Worm (Caenorhabditis elegans) whole organism, early embryonic: ENCODE measurements around the gene R02C2.7.

ENCODE experiments used
- B0310.2 ChIP-seq: sonication (generic microtip); optimal IDR thresholded peaks from 2 replicates; lab custom pipeline; 2016; ENCODE audit warnings: mild to moderate bottlenecking, missing genetic modification characterization, missing compliant biosample characterization
- F13C5.2 ChIP-seq: sonication (generic microtip); optimal IDR thresholded peaks from 2 replicates; lab custom pipeline; 2017; ENCODE audit warnings: mild to moderate bottlenecking, missing genetic modification characterization, inconsistent platforms, missing compliant biosample characterization
- aly-1 ChIP-seq: sonication (generic microtip); optimal IDR thresholded peaks from 2 replicates; lab custom pipeline; 2016; ENCODE audit warnings: missing genetic modification characterization, missing compliant biosample characterization
- ama-1 ChIP-seq: fragments of 150-350 bp; optimal IDR thresholded peaks from 2 replicates; lab custom pipeline; 2014
- ceh-13 ChIP-seq: fragments of 200-800 bp; sonication (Bioruptor generic); optimal IDR thresholded peaks from 2 replicates; lab custom pipeline; 2018; ENCODE audit warnings: mild to moderate bottlenecking, missing genetic modification characterization, missing compliant biosample characterization
- ceh-36 ChIP-seq: sonication (generic microtip); optimal IDR thresholded peaks from 2 replicates; lab custom pipeline; 2016; ENCODE audit warnings: missing genetic modification characterization, inconsistent platforms, missing compliant biosample characterization
- ets-7 ChIP-seq: sonication (generic microtip); optimal IDR thresholded peaks from 2 replicates; lab custom pipeline; 2016; ENCODE audit warnings: missing genotype, missing genetic modification characterization, missing compliant biosample characterization
- flt-1 ChIP-seq: fragments of 200-800 bp; sonication (Bioruptor generic); IDR thresholded peaks from 2 replicates; pipeline ENCODE4 v1.3.6; 2022; ENCODE audit warnings: missing genetic modification characterization, missing compliant biosample characterization
- hmbx-1 ChIP-seq: sonication (generic microtip); optimal IDR thresholded peaks from 2 replicates; lab custom pipeline; 2016; ENCODE audit warnings: mild to moderate bottlenecking, missing genetic modification characterization, missing compliant biosample characterization
- hmg-4 ChIP-seq: fragments of 200-800 bp; sonication (Bioruptor generic); optimal IDR thresholded peaks from 2 replicates; lab custom pipeline; 2018; ENCODE audit warnings: mild to moderate bottlenecking, missing genetic modification characterization, missing compliant biosample characterization
- hnd-1 ChIP-seq: sonication (generic microtip); optimal IDR thresholded peaks from 2 replicates; lab custom pipeline; 2016; ENCODE audit warnings: missing genetic modification characterization, missing compliant biosample characterization
- pes-1 ChIP-seq: fragments of 200-800 bp; sonication (Bioruptor generic); IDR thresholded peaks from 2 replicates; pipeline ENCODE4 v1.3.6; 2022; ENCODE audit warnings: missing genetic modification reagents, missing genetic modification characterization, missing compliant biosample characterization
- scrt-1 ChIP-seq: fragments of 200-800 bp; sonication (Bioruptor generic); IDR thresholded peaks from 2 replicates; pipeline ENCODE4 v1.3.6; 2022; ENCODE audit warnings: missing genetic modification characterization, missing compliant biosample characterization
- sea-1 ChIP-seq: fragments of 200-800 bp; sonication (Bioruptor generic); conservative IDR thresholded peaks from 2 replicates; pipeline ENCODE4 v1.3.6; 2022; ENCODE audit warnings: missing genetic modification characterization, missing compliant biosample characterization
- tbx-11 ChIP-seq: fragments of 200-800 bp; sonication (Bioruptor generic); IDR thresholded peaks from 2 replicates; pipeline ENCODE4 v1.3.6; 2022; ENCODE audit warnings: missing genetic modification characterization, missing compliant biosample characterization
- tbx-37 ChIP-seq: fragments of 200-800 bp; sonication (Bioruptor generic); conservative IDR thresholded peaks from 2 replicates; pipeline ENCODE4 v1.3.6; 2022; ENCODE audit warnings: missing genetic modification reagents, missing genetic modification characterization, missing compliant biosample characterization
- tra-4 ChIP-seq: sonication (generic microtip); optimal IDR thresholded peaks from 2 replicates; lab custom pipeline; 2017; ENCODE audit warnings: missing genetic modification characterization, missing compliant biosample characterization

Gene R02C2.7

DNA sequence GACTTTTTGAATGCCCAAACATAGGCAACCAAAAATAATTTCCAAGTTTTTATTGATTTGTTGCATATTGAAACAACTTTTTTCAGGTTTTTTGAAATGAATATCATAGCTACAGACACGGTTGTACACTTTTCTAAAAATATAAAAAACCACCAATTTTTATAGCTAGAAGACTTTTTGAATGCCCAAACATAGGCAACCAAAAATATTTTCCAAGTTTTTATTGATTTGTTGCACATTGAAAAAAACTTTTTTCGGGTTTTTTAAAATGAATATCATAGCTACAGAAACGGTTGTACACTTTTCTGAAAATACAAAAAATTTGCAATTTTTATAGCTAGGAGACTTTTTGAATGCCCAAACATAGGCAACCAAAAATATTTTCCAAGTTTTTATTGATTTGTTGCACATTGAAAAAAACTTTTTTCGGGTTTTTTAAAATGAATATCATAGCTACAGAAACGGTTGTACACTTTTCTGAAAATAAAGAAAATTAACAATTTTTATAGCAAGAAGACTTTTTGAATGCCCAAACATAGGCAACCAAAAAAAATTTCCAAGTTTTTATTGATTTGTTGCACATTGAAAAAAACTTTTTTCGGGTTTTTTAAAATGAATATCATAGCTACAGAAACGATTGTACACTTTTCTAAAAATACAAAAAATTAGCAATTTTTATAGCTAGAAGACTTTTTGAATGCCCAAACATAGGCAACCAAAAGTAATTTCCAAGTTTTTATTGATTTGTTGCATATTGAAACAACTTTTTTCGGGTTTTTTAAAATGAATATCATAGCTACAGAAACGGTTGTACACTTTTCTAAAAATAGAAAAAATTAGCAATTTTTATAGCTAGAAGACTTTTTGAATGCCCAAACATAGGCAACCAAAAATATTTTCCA lies 22.9 kb upstream of the R02C2.7 start:
- TF ChIP-seq tra-4 (peak; percentile 28), hnd-1 (tag; lab: Kevin White, UChicago) (peak; percentile 24)

DNA sequence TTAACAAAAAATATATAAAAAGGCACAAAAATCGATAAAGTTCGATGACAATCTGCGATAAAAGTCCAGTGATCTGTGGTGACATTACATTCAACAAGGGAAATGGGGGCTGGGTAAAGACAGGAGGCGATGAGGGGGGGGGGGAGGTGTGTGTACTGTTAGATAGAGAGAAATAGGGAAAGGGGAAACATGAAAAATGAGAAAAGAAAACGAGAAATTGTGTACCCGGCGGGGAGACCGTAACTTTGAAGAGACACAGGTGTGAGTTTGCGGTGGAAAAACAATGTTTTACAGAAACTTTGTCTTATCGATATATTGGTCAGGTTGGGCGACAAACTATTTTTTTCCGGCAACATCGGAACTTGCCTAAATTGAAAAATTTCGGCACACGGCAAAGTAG lies 17.9 kb upstream of the R02C2.7 start:
- 0 out of 2 replicates have a peak, but pooled peaks have one; percentile 28 for TF ChIP-seq tbx-11 (GFP tag; lab: Robert Waterston, UW)
- no peak for TF ChIP-seq hmbx-1 (tag; lab: Kevin White, UChicago)
- no peak for TF ChIP-seq tra-4
- TF ChIP-seq scrt-1: no peak
- no peak for TF ChIP-seq F13C5.2 (tag; lab: Kevin White, UChicago)
- no peak for TF ChIP-seq flt-1 (GFP tag; lab: Robert Waterston, UW)

DNA sequence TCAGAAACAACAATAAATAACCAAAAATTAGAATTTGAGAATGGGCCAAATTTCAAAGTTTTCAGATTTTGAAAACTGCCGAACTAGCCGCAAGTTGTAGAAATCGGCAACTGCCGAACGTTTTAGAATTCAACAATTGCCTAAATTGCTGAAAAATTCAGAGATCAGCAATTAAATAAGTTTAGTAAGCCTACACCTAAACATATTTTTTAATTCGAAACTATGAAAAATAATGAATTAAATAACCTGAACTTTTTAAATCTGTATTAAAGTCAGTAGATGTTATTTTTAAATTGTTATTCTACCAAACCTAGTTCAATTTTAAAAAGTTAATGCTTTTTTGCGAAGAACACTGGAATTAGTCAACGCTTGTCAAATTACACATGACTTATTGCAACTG lies 16.3 kb upstream of the R02C2.7 start, which contains the start of gene nhr-204:
nhr-204 (minus strand) TSS at position 101 of the 400 bp plus-strand sequence.
- no peak for TF ChIP-seq pes-1 (GFP tag; lab: Robert Waterston, UW)
- no peak for TF ChIP-seq B0310.2 (tag; lab: Kevin White, UChicago)
- TF ChIP-seq hmg-4 (GFP tag; lab: Kevin White, UChicago): no peak
- TF ChIP-seq ets-7 (tag; lab: Kevin White, UChicago): no peak
- TF ChIP-seq aly-1: no peak

DNA sequence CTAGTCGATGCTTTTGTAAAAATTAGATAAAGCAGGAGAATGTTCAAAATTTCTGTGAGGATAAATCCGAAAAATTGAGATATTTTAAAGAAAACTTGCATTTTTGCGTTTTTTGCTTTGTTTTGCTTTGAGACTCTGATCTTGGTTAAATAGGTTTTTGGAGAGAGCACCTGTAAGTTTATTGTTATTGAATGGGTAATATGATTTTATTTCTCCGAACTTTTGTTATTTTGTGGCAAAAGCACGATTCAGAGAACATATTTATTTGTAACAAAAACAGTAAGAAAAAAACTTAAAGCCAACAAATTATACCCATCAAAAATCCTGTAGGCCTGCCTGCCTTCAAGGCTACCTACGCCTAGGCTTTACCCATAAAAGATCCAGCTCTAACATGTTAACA lies 12.2 kb upstream of the R02C2.7 start, which contains the start of gene str-121:
str-121 (minus strand) TSS at position 101 of the 400 bp plus-strand sequence.
- TF ChIP-seq ceh-13 (no peak), hmg-4 (GFP tag; lab: Kevin White, UChicago) (no peak), ama-1 (lab: Kevin White, UChicago) (no peak), sea-1 (no peak), F13C5.2 (tag; lab: Kevin White, UChicago) (no peak), tra-4 (no peak), hmbx-1 (tag; lab: Kevin White, UChicago) (no peak), ets-7 (tag; lab: Kevin White, UChicago) (no peak), tbx-11 (GFP tag; lab: Robert Waterston, UW) (no peak), pes-1 (GFP tag; lab: Robert Waterston, UW) (no peak), B0310.2 (tag; lab: Kevin White, UChicago) (no peak), tbx-37 (GFP tag; lab: Robert Waterston, UW) (no peak), ceh-36 (no peak), aly-1 (no peak), flt-1 (GFP tag; lab: Robert Waterston, UW) (no peak), hnd-1 (tag; lab: Kevin White, UChicago) (no peak), scrt-1 (no peak)

DNA sequence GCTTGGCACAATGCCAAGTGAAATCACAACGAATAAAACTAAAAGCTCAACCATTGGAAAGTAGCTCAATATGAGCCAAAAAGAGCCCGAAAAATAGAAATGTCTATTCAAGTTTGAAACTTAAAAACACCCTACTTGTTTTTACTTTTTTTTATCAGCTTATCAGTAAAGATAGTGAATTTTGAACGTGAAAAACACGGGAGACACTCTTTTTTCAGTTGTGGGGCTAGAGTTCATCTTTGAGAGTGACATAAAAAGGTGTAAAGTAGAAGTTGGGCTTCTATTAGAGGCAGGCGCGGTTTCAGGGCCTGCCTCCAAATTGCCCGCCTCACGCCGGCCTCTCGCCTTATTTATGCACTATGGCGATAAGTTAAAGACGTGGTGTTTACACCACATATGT lies 9.2 kb upstream of the R02C2.7 start, which contains the start of gene oac-39:
oac-39 (minus strand) TSS at position 101 of the 400 bp plus-strand sequence.
- TF ChIP-seq B0310.2 (tag; lab: Kevin White, UChicago): no peak
- no peak for TF ChIP-seq ets-7 (tag; lab: Kevin White, UChicago)
- TF ChIP-seq flt-1 (GFP tag; lab: Robert Waterston, UW): no peak
- no peak for TF ChIP-seq ceh-36
- no peak for TF ChIP-seq ceh-13
- TF ChIP-seq pes-1 (GFP tag; lab: Robert Waterston, UW): no peak
- no peak for TF ChIP-seq aly-1
- TF ChIP-seq F13C5.2 (tag; lab: Kevin White, UChicago): no peak
- TF ChIP-seq sea-1: no peak
- TF ChIP-seq hmbx-1 (tag; lab: Kevin White, UChicago): no peak
- no peak for TF ChIP-seq hnd-1 (tag; lab: Kevin White, UChicago)

DNA sequence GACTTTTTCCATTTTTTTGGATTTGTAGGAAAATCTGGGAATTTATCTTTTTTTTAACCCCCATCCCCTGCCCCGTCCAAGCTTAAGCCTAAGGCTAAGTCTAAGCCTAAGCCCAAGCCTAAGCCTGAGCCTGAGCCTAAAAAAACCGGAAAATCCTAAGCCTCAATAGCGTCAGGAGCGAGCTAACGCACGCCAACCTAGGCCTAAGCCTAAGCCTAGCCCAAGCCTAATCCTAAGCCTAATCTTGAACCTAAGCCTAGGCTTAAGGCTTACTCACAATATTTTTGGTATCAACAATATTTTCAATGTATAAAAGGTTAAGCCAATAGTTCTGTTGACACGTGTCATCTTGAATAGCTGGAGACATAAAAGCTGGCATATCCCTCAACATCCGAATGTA lies 6.2 kb upstream of the R02C2.7 start:
- TF ChIP-seq sea-1: no peak
- TF ChIP-seq ceh-36: peak; percentile 55

DNA sequence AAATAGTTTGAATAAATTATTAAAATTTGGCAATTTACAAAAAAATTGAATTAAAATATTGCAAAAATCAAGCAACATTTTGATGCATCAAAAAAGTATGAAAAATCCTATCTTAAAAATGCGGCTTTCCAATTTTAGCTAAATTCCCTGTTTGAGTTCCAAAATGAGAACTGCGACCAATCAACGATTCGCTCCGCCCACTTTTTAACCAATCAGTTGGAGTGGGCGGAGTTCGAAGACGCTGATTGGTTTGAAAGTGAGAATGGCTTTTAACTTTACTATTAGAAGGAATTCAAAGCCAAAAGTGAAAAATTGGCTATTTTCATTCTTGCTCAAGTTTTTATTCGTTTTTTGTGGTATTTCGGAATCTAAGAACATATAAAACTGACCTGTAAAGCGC lies 5.2 kb upstream of the R02C2.7 start:
- no peak for TF ChIP-seq scrt-1
- no peak for TF ChIP-seq ets-7 (tag; lab: Kevin White, UChicago)
- TF ChIP-seq hnd-1 (tag; lab: Kevin White, UChicago): no peak
- TF ChIP-seq F13C5.2 (tag; lab: Kevin White, UChicago): no peak
- no peak for TF ChIP-seq ceh-13
- TF ChIP-seq ama-1 (lab: Kevin White, UChicago): no peak
- TF ChIP-seq tra-4: no peak
- no peak for TF ChIP-seq flt-1 (GFP tag; lab: Robert Waterston, UW)
- no peak for TF ChIP-seq hmg-4 (GFP tag; lab: Kevin White, UChicago)
- no peak for TF ChIP-seq hmbx-1 (tag; lab: Kevin White, UChicago)

DNA sequence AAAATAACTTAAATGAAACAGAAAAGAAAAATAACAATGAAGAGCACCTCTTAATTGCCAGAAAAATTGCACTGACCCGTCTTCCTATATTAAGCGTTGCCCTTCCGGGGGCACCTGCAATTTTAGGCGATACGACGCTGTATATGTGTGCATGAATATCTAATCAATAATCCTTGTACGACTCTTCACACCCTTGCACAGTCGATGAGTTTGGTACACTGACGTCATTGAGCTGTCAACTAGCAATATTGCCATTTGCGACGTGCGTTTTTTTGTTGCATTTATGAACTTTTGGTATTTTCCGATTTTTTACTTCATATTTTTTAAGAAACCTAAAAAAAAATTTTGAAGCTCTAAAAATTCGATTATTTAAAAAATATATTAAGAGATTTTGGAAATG lies 3.7 kb upstream of the R02C2.7 start, which contains the start of gene kin-34:
kin-34 (minus strand) TSS at position 101 of the 400 bp plus-strand sequence.
- TF ChIP-seq tbx-11 (GFP tag; lab: Robert Waterston, UW): no peak
- TF ChIP-seq tra-4: no peak
- TF ChIP-seq hmg-4 (GFP tag; lab: Kevin White, UChicago): no peak
- TF ChIP-seq aly-1: no peak
- TF ChIP-seq sea-1: no peak
- TF ChIP-seq flt-1 (GFP tag; lab: Robert Waterston, UW): no peak
- no peak for TF ChIP-seq B0310.2 (tag; lab: Kevin White, UChicago)
- no peak for TF ChIP-seq ceh-13
- TF ChIP-seq ceh-36: no peak
- TF ChIP-seq pes-1 (GFP tag; lab: Robert Waterston, UW): no peak
- no peak for TF ChIP-seq ama-1 (lab: Kevin White, UChicago)
- no peak for TF ChIP-seq scrt-1
- TF ChIP-seq F13C5.2 (tag; lab: Kevin White, UChicago): no peak
- TF ChIP-seq hmbx-1 (tag; lab: Kevin White, UChicago): no peak
- no peak for TF ChIP-seq ets-7 (tag; lab: Kevin White, UChicago)
